Fruit fly (Drosophila melanogaster) S2 (cell line): ENCODE data around the gene GlnRS.

ENCODE experiments used
- CG8478 ChIP-seq: fragments of >200 bp; optimal IDR thresholded peaks from 2 replicates; lab custom pipeline; 2018
- CTCF ChIP-seq, 2 experiments: fragments of >200 bp; optimal IDR thresholded peaks; 2 replicates each; lab custom pipeline; 2018

DNA sequence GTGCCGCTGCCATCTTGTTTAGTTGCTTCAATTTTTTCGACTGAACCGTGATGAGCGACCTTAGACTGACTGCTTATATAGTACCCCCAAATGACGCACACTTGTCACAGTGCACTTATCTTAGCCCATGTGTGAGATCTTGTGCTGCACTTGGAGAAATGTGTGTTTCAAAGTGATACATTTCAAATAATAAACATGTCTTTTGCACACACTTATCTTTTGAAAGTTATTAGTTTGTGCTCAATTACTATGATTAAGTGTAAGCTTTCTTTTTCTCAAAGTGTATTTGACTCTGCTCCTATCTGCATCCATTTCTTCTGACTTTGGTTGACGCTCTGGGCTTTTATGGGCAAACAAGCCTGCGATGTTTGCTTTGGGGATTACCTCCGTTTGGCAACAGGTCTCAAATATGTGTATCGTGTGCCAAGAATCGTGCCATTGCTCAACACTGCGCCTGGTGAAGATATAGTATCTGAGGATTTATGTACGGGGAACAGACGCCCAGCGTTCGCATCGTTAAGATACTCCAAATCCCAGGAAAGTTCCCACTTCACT lies 14.4 kb upstream of the GlnRS start, which contains the start of gene CG10514:
- TF ChIP-seq CG8478 (no peak), CTCF (optimal IDR thresholded peaks at IDR 0.05; lab: Kevin White, UChicago) (no peak)
